Fruit fly (Drosophila melanogaster) whole organism, embryonic: ENCODE data around the gene CG1971.

Experiments used
- Aef1 ChIP-seq: fragments of 200-800 bp; sonication (Bioruptor generic); IDR thresholded peaks from 3 replicates; pipeline ENCODE4 v1.3.6; 2022; ENCODE audit warnings: missing biosample characterization, missing genetic modification characterization
- CG10321 ChIP-seq: fragments of 200-800 bp; sonication (Bioruptor generic); IDR thresholded peaks from 2 replicates; pipeline ENCODE4 v1.3.6; 2022; ENCODE audit warnings: missing biosample characterization, missing genetic modification characterization
- CG11085 ChIP-seq: fragments of 200-800 bp; sonication (Bioruptor generic); IDR thresholded peaks from 2 replicates; pipeline ENCODE4 v1.3.6; 2022; ENCODE audit warnings: missing biosample characterization, missing genetic modification characterization
- CG11093 ChIP-seq: fragments of 200-800 bp; sonication (Bioruptor generic); IDR thresholded peaks from 3 replicates; pipeline ENCODE4 v1.3.6; 2022; ENCODE audit warnings: missing biosample characterization, missing genetic modification characterization
- CG11247 ChIP-seq: fragments of 200-800 bp; sonication (Bioruptor generic); IDR thresholded peaks from 2 replicates; pipeline ENCODE4 v1.3.6; 2022; ENCODE audit warnings: missing biosample characterization, missing genetic modification characterization
- CG13775 ChIP-seq: fragments of 200-800 bp; sonication (Bioruptor generic); optimal IDR thresholded peaks from 3 replicates; lab custom pipeline; 2017; ENCODE audit warnings: missing biosample characterization, mild to moderate bottlenecking, missing genetic modification characterization
- CG14441 ChIP-seq: fragments of 200-800 bp; sonication (Bioruptor generic); IDR thresholded peaks from 2 replicates; pipeline ENCODE4 v1.3.6; 2022; ENCODE audit warnings: missing biosample characterization, missing genetic modification characterization
- CG15601 ChIP-seq: fragments of 200-800 bp; sonication (Bioruptor generic); optimal IDR thresholded peaks from 3 replicates; lab custom pipeline; 2019; ENCODE audit warnings: missing biosample characterization, mild to moderate bottlenecking, missing genetic modification characterization, moderate library complexity
- CG16779 ChIP-seq: fragments of 200-800 bp; sonication (Bioruptor generic); IDR thresholded peaks from 2 replicates; pipeline ENCODE4 v1.3.6; 2022; ENCODE audit warnings: missing biosample characterization, missing genetic modification characterization
- CG16815 ChIP-seq: fragments of 200-800 bp; sonication (Bioruptor generic); optimal IDR thresholded peaks from 3 replicates; lab custom pipeline; 2017; ENCODE audit warnings: missing biosample characterization, mild to moderate bottlenecking, missing genetic modification characterization
- CG17361 ChIP-seq: fragments of 200-800 bp; sonication (Bioruptor generic); IDR thresholded peaks from 3 replicates; pipeline ENCODE4 v1.3.6; 2022; ENCODE audit warnings: missing biosample characterization, missing genetic modification characterization
- CG17385 ChIP-seq: fragments of 200-800 bp; sonication (Bioruptor generic); optimal IDR thresholded peaks from 3 replicates; lab custom pipeline; 2018; ENCODE audit warnings: missing biosample characterization, mild to moderate bottlenecking, missing genetic modification characterization
- CG18011 ChIP-seq: fragments of 200-800 bp; sonication (Bioruptor generic); optimal IDR thresholded peaks from 2 replicates; lab custom pipeline; 2017; ENCODE audit warnings: missing biosample characterization, missing genetic modification characterization, mild to moderate bottlenecking, moderate library complexity, missing genotype
- CG33557 ChIP-seq: fragments of 200-800 bp; sonication (Bioruptor generic); optimal IDR thresholded peaks from 2 replicates; lab custom pipeline; 2019; ENCODE audit warnings: missing biosample characterization, mild to moderate bottlenecking, missing genetic modification characterization, moderate library complexity
- CG34224 ChIP-seq: fragments of 200-800 bp; sonication (Bioruptor generic); IDR thresholded peaks from 3 replicates; pipeline ENCODE4 v1.3.6; 2022; ENCODE audit warnings: missing biosample characterization, missing genetic modification characterization; ENCODE audit not compliant: partially characterized antibody
- CG5245 ChIP-seq: fragments of 200-800 bp; sonication (Bioruptor generic); optimal IDR thresholded peaks from 3 replicates; lab custom pipeline; 2016; ENCODE audit warnings: missing biosample characterization, missing genetic modification characterization
- CG6813 ChIP-seq: fragments of 200-800 bp; sonication (Bioruptor generic); optimal IDR thresholded peaks from 2 replicates; lab custom pipeline; 2017; ENCODE audit warnings: missing biosample characterization, missing genetic modification characterization, mild to moderate bottlenecking, moderate library complexity, missing genetic modification reagents
- CG9727 ChIP-seq: fragments of 200-800 bp; sonication (Bioruptor generic); optimal IDR thresholded peaks from 3 replicates; lab custom pipeline; 2017; ENCODE audit warnings: missing biosample characterization, mild to moderate bottlenecking, missing genetic modification characterization
- CHES-1-like ChIP-seq: fragments of 200-800 bp; sonication (Bioruptor generic); optimal IDR thresholded peaks from 2 replicates; lab custom pipeline; 2016; ENCODE audit warnings: missing biosample characterization, missing genetic modification characterization
- Chrac-16 ChIP-seq: fragments of 200-800 bp; sonication (Bioruptor generic); optimal IDR thresholded peaks from 3 replicates; lab custom pipeline; 2016; ENCODE audit warnings: missing biosample characterization, missing genetic modification characterization
- CrebB ChIP-seq: fragments of 200-800 bp; sonication (Bioruptor generic); optimal IDR thresholded peaks from 3 replicates; lab custom pipeline; 2018; ENCODE audit warnings: missing biosample characterization, mild to moderate bottlenecking, missing genetic modification characterization
- D19B ChIP-seq: fragments of 200-800 bp; sonication (Bioruptor generic); optimal IDR thresholded peaks from 2 replicates; lab custom pipeline; 2017; ENCODE audit warnings: missing biosample characterization, mild to moderate bottlenecking, missing genetic modification characterization
- Hmr ChIP-seq: fragments of 200-800 bp; sonication (Bioruptor generic); optimal IDR thresholded peaks from 3 replicates; lab custom pipeline; 2017; ENCODE audit warnings: mild to moderate bottlenecking, missing biosample characterization, missing genetic modification reagents, missing genetic modification characterization
- Jarid2 ChIP-seq: fragments of 200-800 bp; sonication (Bioruptor generic); optimal IDR thresholded peaks from 3 replicates; lab custom pipeline; 2017; ENCODE audit warnings: mild to moderate bottlenecking, missing biosample characterization, missing genetic modification reagents, missing genetic modification characterization
- MBD-R2 ChIP-seq: fragments of 200-800 bp; sonication (Bioruptor generic); IDR thresholded peaks from 2 replicates; pipeline ENCODE4 v1.3.6; 2022; ENCODE audit warnings: missing biosample characterization, missing genetic modification characterization
- Mrtf ChIP-seq: fragments of 200-800 bp; sonication (Bioruptor generic); IDR thresholded peaks from 3 replicates; pipeline ENCODE4 v1.3.6; 2022; ENCODE audit warnings: missing biosample characterization, missing genetic modification characterization
- NC2α ChIP-seq: fragments of 200-800 bp; sonication (Bioruptor generic); optimal IDR thresholded peaks from 2 replicates; lab custom pipeline; 2016; ENCODE audit warnings: missing biosample characterization, missing genetic modification characterization
- Ptx1 ChIP-seq: fragments of 200-800 bp; sonication (Bioruptor generic); IDR thresholded peaks from 2 replicates; pipeline ENCODE4 v1.3.6; 2022; ENCODE audit warnings: missing biosample characterization, missing genetic modification characterization
- Sox102F ChIP-seq: fragments of 200-800 bp; sonication (Bioruptor generic); optimal IDR thresholded peaks from 2 replicates; lab custom pipeline; 2018; ENCODE audit warnings: missing biosample characterization, mild to moderate bottlenecking, missing genetic modification characterization, moderate library complexity
- Tbp ChIP-seq: fragments of >200 bp; optimal IDR thresholded peaks from 2 replicates; lab custom pipeline; 2018; ENCODE audit warnings: missing biosample characterization, missing genetic modification characterization
- ac ChIP-seq: fragments of 200-800 bp; sonication (Bioruptor generic); optimal IDR thresholded peaks from 3 replicates; lab custom pipeline; 2017; ENCODE audit warnings: missing biosample characterization, mild to moderate bottlenecking, missing genetic modification characterization
- bab2 ChIP-seq: fragments of 200-800 bp; sonication (Bioruptor generic); optimal IDR thresholded peaks from 2 replicates; lab custom pipeline; 2016; ENCODE audit warnings: missing biosample characterization, missing genetic modification characterization
- cad ChIP-seq: fragments of >200 bp; optimal IDR thresholded peaks from 2 replicates; lab custom pipeline; 2017; ENCODE audit warnings: missing biosample characterization, missing genetic modification characterization
- dati ChIP-seq: fragments of 200-800 bp; sonication (Bioruptor generic); IDR thresholded peaks from 2 replicates; pipeline ENCODE4 v1.3.6; 2022; ENCODE audit warnings: missing biosample characterization, missing genetic modification characterization
- dm ChIP-seq: fragments of 200-800 bp; sonication (Bioruptor generic); optimal IDR thresholded peaks from 3 replicates; lab custom pipeline; 2016; ENCODE audit warnings: missing biosample characterization, missing genetic modification characterization
- dmrt11E ChIP-seq: fragments of 200-800 bp; sonication (Bioruptor generic); optimal IDR thresholded peaks from 3 replicates; lab custom pipeline; 2018; ENCODE audit warnings: missing biosample characterization, mild to moderate bottlenecking, missing genetic modification characterization, moderate library complexity
- dysf ChIP-seq: fragments of 200-800 bp; sonication (Bioruptor generic); IDR thresholded peaks from 3 replicates; pipeline ENCODE4 v1.3.6; 2022; ENCODE audit warnings: missing biosample characterization, missing genetic modification characterization
- emc ChIP-seq: fragments of 200-800 bp; sonication (Bioruptor generic); optimal IDR thresholded peaks from 2 replicates; lab custom pipeline; 2016; ENCODE audit warnings: missing biosample characterization, missing genetic modification characterization
- grau ChIP-seq: fragments of 200-800 bp; optimal IDR thresholded peaks from 3 replicates; lab custom pipeline; 2019; ENCODE audit warnings: missing biosample characterization, mild to moderate bottlenecking, missing genetic modification characterization, moderate library complexity
- her ChIP-seq: fragments of 200-800 bp; sonication (Bioruptor generic); optimal IDR thresholded peaks from 2 replicates; lab custom pipeline; 2016; ENCODE audit warnings: missing biosample characterization, missing genetic modification characterization
- hth ChIP-seq: fragments of >200 bp; optimal IDR thresholded peaks from 2 replicates; lab custom pipeline; 2017; ENCODE audit warnings: inconsistent platforms
- ind ChIP-seq: fragments of 200-800 bp; sonication (Bioruptor generic); optimal IDR thresholded peaks from 3 replicates; lab custom pipeline; 2016; ENCODE audit warnings: missing biosample characterization, missing genetic modification characterization
- inv ChIP-seq: fragments of 200-800 bp; sonication (Bioruptor generic); IDR thresholded peaks from 2 replicates; pipeline ENCODE4 v1.3.6; 2022; ENCODE audit warnings: missing biosample characterization, missing genetic modification characterization; ENCODE audit not compliant: partially characterized antibody
- lmd ChIP-seq: fragments of 200-800 bp; sonication (Bioruptor generic); IDR thresholded peaks from 2 replicates; pipeline ENCODE4 v1.3.6; 2022; ENCODE audit warnings: missing biosample characterization, missing genetic modification characterization
- nmo ChIP-seq: fragments of 200-800 bp; sonication (Bioruptor generic); optimal IDR thresholded peaks from 2 replicates; lab custom pipeline; 2018; ENCODE audit warnings: missing biosample characterization, mild to moderate bottlenecking, missing genetic modification characterization, moderate library complexity
- nom ChIP-seq: fragments of 200-800 bp; sonication (Bioruptor generic); optimal IDR thresholded peaks from 2 replicates; lab custom pipeline; 2017; ENCODE audit warnings: missing biosample characterization, missing genetic modification characterization, mild to moderate bottlenecking, moderate library complexity, missing genetic modification reagents
- pho ChIP-seq: fragments of 200-800 bp; sonication (Bioruptor generic); optimal IDR thresholded peaks from 2 replicates; lab custom pipeline; 2016; ENCODE audit warnings: missing biosample characterization, missing genetic modification characterization
- pnt ChIP-seq: fragments of 200-800 bp; sonication (Bioruptor generic); optimal IDR thresholded peaks from 3 replicates; lab custom pipeline; 2016; ENCODE audit warnings: missing biosample characterization, missing genetic modification characterization
- twi ChIP-seq: fragments of 200-800 bp; optimal IDR thresholded peaks from 2 replicates; lab custom pipeline; 2019; ENCODE audit warnings: missing biosample characterization, mild to moderate bottlenecking, missing genetic modification characterization, moderate library complexity
- vvl ChIP-seq: fragments of 200-800 bp; sonication (Bioruptor generic); IDR thresholded peaks from 2 replicates; pipeline ENCODE4 v1.3.6; 2022; ENCODE audit warnings: missing biosample characterization, missing genetic modification characterization

The CG1971 gene

dm6 chr3R:31793664-31794417 lies 11.4 kb upstream of the CG1971 start, which contains the start of the genes Mccc1 and Acf (continued):
- TF ChIP-seq emc (GFP tag; lab: Kevin White, UChicago): no peak
- 0 out of 2 replicates have a peak, but pooled peaks have one; percentile 30 for TF ChIP-seq CG11247 (GFP tag; lab: Robert Waterston, UW)
- TF ChIP-seq CG34224 (GFP tag; lab: Robert Waterston, UW): peak; percentile 60; the same call in 1 of the 3 replicates
- TF ChIP-seq nmo (GFP tag; lab: Kevin White, UChicago): peak; percentile 36
- TF ChIP-seq Aef1: peak; percentile 18; the same call in 1 of the 3 replicates
- peak; percentile 10 for TF ChIP-seq ind (GFP tag; lab: Kevin White, UChicago)
- peak; percentile 33; the same call in 1 of the 2 replicates for TF ChIP-seq CG14441 (GFP tag; lab: Robert Waterston, UW)
- no peak for TF ChIP-seq twi (tag; lab: Kevin White, UChicago)
- TF ChIP-seq CG5245 (GFP tag; lab: Kevin White, UChicago): no peak
- TF ChIP-seq CG11093: no peak
- TF ChIP-seq inv (GFP tag; lab: Robert Waterston, UW): no peak; the same call in none of the 2 replicates
- no peak for TF ChIP-seq her (GFP tag; lab: Kevin White, UChicago)
- peak; percentile 91; the same call in 2 of the 3 replicates for TF ChIP-seq CG17361 (GFP tag; lab: Robert Waterston, UW)
- TF ChIP-seq Chrac-16 (GFP tag; lab: Kevin White, UChicago): peak; percentile 42
- no peak for TF ChIP-seq Hmr
- TF ChIP-seq cad (GFP tag; lab: Kevin White, UChicago): no peak
- no peak for TF ChIP-seq dm (GFP tag; lab: Kevin White, UChicago)
- no peak for TF ChIP-seq dati (GFP tag; lab: Robert Waterston, UW)
- no peak for TF ChIP-seq pnt (GFP tag; lab: Kevin White, UChicago)
- TF ChIP-seq pho: no peak
- TF ChIP-seq NC2α: no peak
- no peak for TF ChIP-seq hth
- peak; percentile 53 for TF ChIP-seq CHES-1-like (GFP tag; lab: Kevin White, UChicago)
- no peak for TF ChIP-seq CG16779 (GFP tag; lab: Robert Waterston, UW)
- TF ChIP-seq dysf (GFP tag; lab: Robert Waterston, UW): no peak
- TF ChIP-seq CG16815: no peak
- TF ChIP-seq Tbp (GFP tag; lab: Kevin White, UChicago): no peak
- TF ChIP-seq CG15601: no peak
- no peak for TF ChIP-seq CG33557 (GFP tag; lab: Kevin White, UChicago)
- no peak for TF ChIP-seq ac (GFP tag; lab: Kevin White, UChicago)
- TF ChIP-seq Mrtf: no peak
- TF ChIP-seq Ptx1 (GFP tag; lab: Robert Waterston, UW): peak; percentile 51
- TF ChIP-seq lmd (GFP tag; lab: Robert Waterston, UW): no peak
- TF ChIP-seq Sox102F: no peak
- no peak for TF ChIP-seq CrebB (tag; lab: Kevin White, UChicago)
- TF ChIP-seq Jarid2 (GFP tag; lab: Kevin White, UChicago): no peak
- no peak for TF ChIP-seq CG9727 (GFP tag; lab: Kevin White, UChicago)
- TF ChIP-seq MBD-R2: peak; percentile 35; the same call in 1 of the 2 replicates
- peak; percentile 27 for TF ChIP-seq CG13775 (GFP tag; lab: Kevin White, UChicago)
- no peak for TF ChIP-seq CG17385 (GFP tag; lab: Kevin White, UChicago)
- no peak for TF ChIP-seq CG11085 (GFP tag; lab: Robert Waterston, UW)
- no peak for TF ChIP-seq grau (tag; lab: Kevin White, UChicago)
- no peak for TF ChIP-seq CG18011 (GFP tag; lab: Kevin White, UChicago)
- no peak for TF ChIP-seq CG6813
- TF ChIP-seq vvl: peak; percentile 14; the same call in 1 of the 2 replicates
- no peak for TF ChIP-seq nom (GFP tag; lab: Kevin White, UChicago)
- no peak for TF ChIP-seq bab2 (GFP tag; lab: Kevin White, UChicago)
- no peak for TF ChIP-seq CG10321 (GFP tag; lab: Robert Waterston, UW)
- TF ChIP-seq dmrt11E: no peak
- TF ChIP-seq D19B: no peak
